Fruit fly (Drosophila melanogaster): ENCODE data around the gene SP1029.

- TF ChIP-seq sisA (GFP tag; IDR thresholded peaks at IDR 0.05) (no peak), Sox102F (GFP tag; optimal IDR thresholded peaks at IDR 0.05) (no peak), CG8290 (GFP tag; optimal IDR thresholded peaks at IDR 0.05) (no peak), CG8290 (tag; optimal IDR thresholded peaks at IDR 0.05) (no peak), ato (GFP tag; IDR thresholded peaks at IDR 0.05; ENCODE audit: partially characterized antibody) (no peak), dan (GFP tag; IDR thresholded peaks at IDR 0.05) (no peak)
These were observed 30.7 kb upstream of the SP1029 start for dm6 chr3R:29280633-29281572.
